Worm (Caenorhabditis elegans): ENCODE results near the gene C06B3.16.

Gene C06B3.16

DNA sequence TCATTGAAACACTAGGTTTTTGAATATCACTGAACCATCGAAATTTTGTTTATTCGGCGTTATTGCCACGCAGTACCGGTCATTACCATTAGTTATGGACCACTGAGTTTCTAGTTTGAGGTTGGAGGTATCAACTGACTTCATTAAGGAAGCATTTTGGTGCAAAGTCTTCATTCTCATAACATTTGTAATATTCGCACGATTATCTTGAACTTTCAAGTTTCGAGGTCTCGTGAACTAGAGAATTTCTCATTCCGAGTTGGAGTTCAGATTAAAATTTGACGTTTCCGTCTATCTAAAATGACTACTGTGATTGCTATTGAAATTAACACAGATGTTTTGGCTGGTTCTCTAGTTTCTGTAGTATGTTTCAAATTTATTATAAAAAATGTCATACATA, 10.6 kb upstream of the C06B3.16 start, which contains the start of gene srx-42:
TSS of gene srx-42 (plus strand) at position 301 of the 400 bp plus-strand sequence.
- TF ChIP-seq klf-2 (GFP tag; conservative IDR thresholded peaks at IDR 0.05) = no peak
- TF ChIP-seq tab-1 (GFP tag; IDR thresholded peaks at IDR 0.05) = no peak
- no peak for TF ChIP-seq ztf-23 (GFP tag; IDR thresholded peaks at IDR 0.05)
- no peak for TF ChIP-seq ref-1 (GFP tag; conservative IDR thresholded peaks at IDR 0.05)

- TF ChIP-seq ztf-29 (GFP tag; IDR thresholded peaks at IDR 0.05) (no peak), flt-1 (GFP tag; IDR thresholded peaks at IDR 0.05) (no peak), tab-1 (GFP tag; IDR thresholded peaks at IDR 0.05) (no peak), med-1 (GFP tag; optimal IDR thresholded peaks at IDR 0.05; ENCODE audit: insufficient read depth) (no peak), cog-1 (tag; optimal IDR thresholded peaks at IDR 0.05) (no peak), ztf-23 (GFP tag; IDR thresholded peaks at IDR 0.05) (no peak), ref-1 (GFP tag; conservative IDR thresholded peaks at IDR 0.05) (no peak), T22C8.4 (GFP tag; IDR thresholded peaks at IDR 0.05) (no peak), klf-2 (GFP tag; conservative IDR thresholded peaks at IDR 0.05) (no peak)
These were observed 7.5 kb upstream of the C06B3.16 start, which contains the start of gene srxa-11 for ce11 chrV:13923851-13924250. srxa-11 (plus strand) TSS chrV:13924151.

ce11 chrV:13926398-13926797, 4.9 kb upstream of the C06B3.16 start, which contains the start of gene srxa-12:
srxa-12 (plus strand) TSS chrV:13926698.
- no peak for TF ChIP-seq flt-1 (GFP tag; IDR thresholded peaks at IDR 0.05)
- TF ChIP-seq tab-1 (GFP tag; IDR thresholded peaks at IDR 0.05) = no peak
- no peak for TF ChIP-seq ztf-23 (GFP tag; IDR thresholded peaks at IDR 0.05)
- no peak for TF ChIP-seq T22C8.4 (GFP tag; IDR thresholded peaks at IDR 0.05)
- no peak for TF ChIP-seq ref-1 (GFP tag; conservative IDR thresholded peaks at IDR 0.05)
- TF ChIP-seq cog-1 (tag; optimal IDR thresholded peaks at IDR 0.05) = no peak
- no peak for TF ChIP-seq med-1 (GFP tag; optimal IDR thresholded peaks at IDR 0.05; ENCODE audit: insufficient read depth)
- no peak for TF ChIP-seq klf-2 (GFP tag; conservative IDR thresholded peaks at IDR 0.05)
- TF ChIP-seq ztf-29 (GFP tag; IDR thresholded peaks at IDR 0.05) = no peak

DNA sequence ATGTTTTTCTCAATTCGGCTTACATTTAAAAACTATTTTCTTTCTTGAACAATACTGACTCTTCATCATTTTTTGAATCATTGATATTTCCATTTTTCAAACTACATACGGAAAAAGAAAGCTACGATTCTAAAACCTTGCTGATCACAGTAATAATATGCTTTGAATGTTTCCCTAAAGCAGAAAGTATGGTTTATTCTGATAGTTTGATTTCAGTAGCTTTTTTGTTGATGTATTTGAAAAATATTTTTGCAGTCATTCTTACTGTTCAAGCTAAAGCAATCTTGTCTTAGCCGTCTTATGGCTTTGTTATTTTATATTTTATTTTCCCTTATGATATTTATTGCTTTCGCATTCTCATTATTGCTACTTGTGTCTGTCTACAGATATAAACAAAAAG, 1.8 kb upstream of the C06B3.16 start, which contains the start of gene srxa-13:
TSS of gene srxa-13 (plus strand) at position 301 of the 400 bp plus-strand sequence.
- no peak for TF ChIP-seq cog-1 (tag; optimal IDR thresholded peaks at IDR 0.05)
- no peak for TF ChIP-seq flt-1 (GFP tag; IDR thresholded peaks at IDR 0.05)
- TF ChIP-seq ztf-29 (GFP tag; IDR thresholded peaks at IDR 0.05) = no peak
- TF ChIP-seq med-1 (GFP tag; optimal IDR thresholded peaks at IDR 0.05; ENCODE audit: insufficient read depth) = no peak
- no peak for TF ChIP-seq T22C8.4 (GFP tag; IDR thresholded peaks at IDR 0.05)
- TF ChIP-seq tab-1 (GFP tag; IDR thresholded peaks at IDR 0.05) = no peak
- TF ChIP-seq ztf-23 (GFP tag; IDR thresholded peaks at IDR 0.05) = no peak
- TF ChIP-seq klf-2 (GFP tag; conservative IDR thresholded peaks at IDR 0.05) = no peak
- no peak for TF ChIP-seq ref-1 (GFP tag; conservative IDR thresholded peaks at IDR 0.05)

DNA sequence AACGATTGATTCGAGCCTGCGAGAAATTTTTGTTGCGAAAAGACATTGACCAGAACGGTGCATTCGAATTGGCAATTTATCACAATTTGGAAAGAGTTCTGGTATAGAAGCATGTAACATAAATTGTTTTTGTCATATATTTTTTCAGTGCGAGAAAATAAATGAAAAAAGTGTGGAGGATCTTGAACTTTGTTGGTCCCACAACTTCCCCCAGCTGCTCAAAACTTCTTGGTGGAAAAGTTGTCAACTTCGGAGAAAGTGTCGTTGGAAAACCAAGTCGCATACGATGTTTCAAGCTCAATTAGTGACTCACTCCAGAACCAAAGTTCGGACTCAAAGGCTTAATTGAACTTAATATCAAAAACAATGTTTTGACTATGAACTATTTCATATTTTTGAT, 627 bp downstream of the C06B3.16 start:
- no peak for TF ChIP-seq ref-1 (GFP tag; conservative IDR thresholded peaks at IDR 0.05)
- no peak for TF ChIP-seq flt-1 (GFP tag; IDR thresholded peaks at IDR 0.05)
- TF ChIP-seq cog-1 (tag; optimal IDR thresholded peaks at IDR 0.05) = no peak
- no peak for TF ChIP-seq T22C8.4 (GFP tag; IDR thresholded peaks at IDR 0.05)
- no peak for TF ChIP-seq ztf-23 (GFP tag; IDR thresholded peaks at IDR 0.05)
- no peak for TF ChIP-seq ztf-29 (GFP tag; IDR thresholded peaks at IDR 0.05)
- TF ChIP-seq klf-2 (GFP tag; conservative IDR thresholded peaks at IDR 0.05) = no peak
- TF ChIP-seq med-1 (GFP tag; optimal IDR thresholded peaks at IDR 0.05; ENCODE audit: insufficient read depth) = no peak
- no peak for TF ChIP-seq tab-1 (GFP tag; IDR thresholded peaks at IDR 0.05)

DNA sequence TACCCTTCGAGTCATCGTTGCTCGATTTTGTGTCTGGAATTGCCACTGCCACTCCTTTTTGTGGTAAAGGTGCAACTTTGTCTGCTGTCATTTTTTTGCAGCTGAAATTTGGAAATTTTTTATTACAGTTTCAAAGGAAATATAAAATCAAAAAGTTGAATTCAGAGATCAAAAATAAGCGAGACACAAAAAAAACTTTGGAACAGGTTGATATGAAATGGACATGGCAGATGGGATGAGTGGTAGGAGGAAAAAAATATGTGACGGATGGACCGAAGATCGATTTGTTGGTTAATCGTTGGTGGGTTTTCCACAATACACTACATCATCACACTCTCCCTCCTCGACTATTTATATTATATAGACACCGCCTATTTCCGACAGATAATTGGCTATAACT, 3.2 kb downstream of the C06B3.16 start, which contains the start of gene R10D12.1:
TSS of gene R10D12.1 (minus strand) at position 101 of the 400 bp plus-strand sequence.
- TF ChIP-seq ztf-29 (GFP tag; IDR thresholded peaks at IDR 0.05) (no peak), med-1 (GFP tag; optimal IDR thresholded peaks at IDR 0.05; ENCODE audit: insufficient read depth) (no peak), tab-1 (GFP tag; IDR thresholded peaks at IDR 0.05) (no peak), ref-1 (GFP tag; conservative IDR thresholded peaks at IDR 0.05) (no peak), T22C8.4 (GFP tag; IDR thresholded peaks at IDR 0.05) (no peak), ztf-23 (GFP tag; IDR thresholded peaks at IDR 0.05) (no peak), klf-2 (GFP tag; conservative IDR thresholded peaks at IDR 0.05) (no peak), cog-1 (tag; optimal IDR thresholded peaks at IDR 0.05) (no peak)

DNA sequence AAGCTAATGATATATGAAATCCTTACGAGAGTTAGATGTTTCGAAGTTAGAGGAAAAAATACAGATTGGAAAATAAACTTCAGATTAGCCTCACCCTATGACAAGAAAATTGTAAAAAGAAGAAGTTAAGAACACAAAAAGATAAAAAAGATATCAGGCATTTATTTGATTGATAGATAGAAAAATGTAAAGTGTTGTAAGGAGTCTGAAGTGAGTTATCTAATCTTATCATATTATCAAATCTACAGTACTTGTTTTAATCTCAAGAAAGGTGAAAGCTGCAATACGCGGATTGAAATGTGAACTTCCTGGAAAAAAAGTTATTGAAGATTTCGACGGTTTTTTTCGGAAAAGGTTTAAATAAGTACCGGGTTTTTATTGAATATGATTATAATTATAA, 4.1 kb downstream of the C06B3.16 start:
- TF ChIP-seq cog-1 (tag; optimal IDR thresholded peaks at IDR 0.05) = no peak
- no peak for TF ChIP-seq med-1 (GFP tag; optimal IDR thresholded peaks at IDR 0.05; ENCODE audit: insufficient read depth)
- TF ChIP-seq ztf-23 (GFP tag; IDR thresholded peaks at IDR 0.05) = no peak
- TF ChIP-seq flt-1 (GFP tag; IDR thresholded peaks at IDR 0.05) = no peak
- TF ChIP-seq ref-1 (GFP tag; conservative IDR thresholded peaks at IDR 0.05) = no peak
- no peak for TF ChIP-seq ztf-29 (GFP tag; IDR thresholded peaks at IDR 0.05)
- TF ChIP-seq klf-2 (GFP tag; conservative IDR thresholded peaks at IDR 0.05) = no peak
- no peak for TF ChIP-seq tab-1 (GFP tag; IDR thresholded peaks at IDR 0.05)
- no peak for TF ChIP-seq T22C8.4 (GFP tag; IDR thresholded peaks at IDR 0.05)

- no peak for TF ChIP-seq med-1 (GFP tag; optimal IDR thresholded peaks at IDR 0.05; ENCODE audit: insufficient read depth)
- TF ChIP-seq ztf-23 (GFP tag; IDR thresholded peaks at IDR 0.05) = no peak
- no peak for TF ChIP-seq ztf-29 (GFP tag; IDR thresholded peaks at IDR 0.05)
- no peak for TF ChIP-seq cog-1 (tag; optimal IDR thresholded peaks at IDR 0.05)
- no peak for TF ChIP-seq ref-1 (GFP tag; conservative IDR thresholded peaks at IDR 0.05)
- TF ChIP-seq tab-1 (GFP tag; IDR thresholded peaks at IDR 0.05) = no peak
- no peak for TF ChIP-seq T22C8.4 (GFP tag; IDR thresholded peaks at IDR 0.05)
- TF ChIP-seq klf-2 (GFP tag; conservative IDR thresholded peaks at IDR 0.05) = no peak
- TF ChIP-seq flt-1 (GFP tag; IDR thresholded peaks at IDR 0.05) = no peak
These were observed 4.7 kb downstream of the C06B3.16 start for ce11 chrV:13936052-13936451.

ce11 chrV:13936850-13937249, 5.5 kb downstream of the C06B3.16 start, which contains the start of gene srw-145:
srw-145 (plus strand) TSS chrV:13937150.
- no peak for TF ChIP-seq cog-1 (tag; optimal IDR thresholded peaks at IDR 0.05)
- no peak for TF ChIP-seq ztf-23 (GFP tag; IDR thresholded peaks at IDR 0.05)
- no peak for TF ChIP-seq med-1 (GFP tag; optimal IDR thresholded peaks at IDR 0.05; ENCODE audit: insufficient read depth)
- TF ChIP-seq flt-1 (GFP tag; IDR thresholded peaks at IDR 0.05) = no peak
- no peak for TF ChIP-seq T22C8.4 (GFP tag; IDR thresholded peaks at IDR 0.05)
- no peak for TF ChIP-seq klf-2 (GFP tag; conservative IDR thresholded peaks at IDR 0.05)
- TF ChIP-seq tab-1 (GFP tag; IDR thresholded peaks at IDR 0.05) = no peak
- TF ChIP-seq ref-1 (GFP tag; conservative IDR thresholded peaks at IDR 0.05) = no peak
- TF ChIP-seq ztf-29 (GFP tag; IDR thresholded peaks at IDR 0.05) = no peak
